Worm (Caenorhabditis elegans) whole organism, midembryonic: ENCODE data around the gene R107.9.

Experiments
- T22C8.4 ChIP-seq: fragments of 200-800 bp; sonication (Bioruptor generic); IDR thresholded peaks from 2 replicates; pipeline ENCODE4 v1.3.6; 2022; ENCODE audit warnings: missing genetic modification characterization, missing compliant biosample characterization
- flt-1 ChIP-seq: fragments of 200-800 bp; sonication (Bioruptor generic); IDR thresholded peaks from 2 replicates; pipeline ENCODE4 v1.3.6; 2022; ENCODE audit warnings: missing genetic modification characterization, missing compliant biosample characterization
- ref-1 ChIP-seq: fragments of 200-800 bp; sonication (Bioruptor generic); conservative IDR thresholded peaks from 2 replicates; pipeline ENCODE4 v1.3.6; 2022; ENCODE audit warnings: missing genetic modification reagents, missing genetic modification characterization, missing compliant biosample characterization
- ztf-23 ChIP-seq: fragments of 200-800 bp; sonication (Bioruptor generic); IDR thresholded peaks from 2 replicates; pipeline ENCODE4 v1.3.6; 2022; ENCODE audit warnings: missing genetic modification reagents, missing genetic modification characterization, missing compliant biosample characterization
- ztf-29 ChIP-seq: fragments of 200-800 bp; sonication (Bioruptor generic); IDR thresholded peaks from 2 replicates; pipeline ENCODE4 v1.3.6; 2022; ENCODE audit warnings: missing genetic modification reagents, missing genetic modification characterization, missing compliant biosample characterization

ce11 chrIII:9001899-9002298 is 35.9 kb upstream of the R107.9 start, which contains the start of gene rpn-6.2:
- TF ChIP-seq ref-1 (no peak), ztf-23 (GFP tag; lab: Robert Waterston, UW) (no peak), ztf-29 (no peak), T22C8.4 (no peak), flt-1 (no peak)
